Fruit fly (Drosophila melanogaster) whole organism, embryonic: ENCODE results near the gene fred.

Source experiments
- Abd-B ChIP-seq: fragments of 200-800 bp; sonication (Bioruptor generic); optimal IDR thresholded peaks from 2 replicates; lab custom pipeline; 2018; ENCODE audit warnings: missing biosample characterization, mild to moderate bottlenecking, missing genetic modification characterization, moderate library complexity
- Adf1 ChIP-seq: fragments of 200-800 bp; sonication (Bioruptor generic); IDR thresholded peaks from 2 replicates; pipeline ENCODE4 v1.3.6; 2022; ENCODE audit warnings: missing biosample characterization, missing genetic modification characterization
- CG11560 ChIP-seq: fragments of 200-800 bp; sonication (Bioruptor generic); IDR thresholded peaks from 3 replicates; pipeline ENCODE4 v1.3.6; 2022; ENCODE audit warnings: missing biosample characterization, missing genetic modification characterization
- CG12104 ChIP-seq: fragments of 200-800 bp; sonication (Bioruptor generic); optimal IDR thresholded peaks from 3 replicates; lab custom pipeline; 2016; ENCODE audit warnings: missing biosample characterization, missing genetic modification characterization
- CG12942 ChIP-seq: fragments of 200-800 bp; sonication (Bioruptor generic); optimal IDR thresholded peaks from 3 replicates; lab custom pipeline; 2016; ENCODE audit warnings: missing biosample characterization, missing genetic modification characterization
- CG13123 ChIP-seq: fragments of 200-800 bp; sonication (Bioruptor generic); optimal IDR thresholded peaks from 2 replicates; lab custom pipeline; 2016; ENCODE audit warnings: missing biosample characterization, missing genetic modification characterization
- CG14710 ChIP-seq: fragments of 200-800 bp; sonication (Bioruptor generic); optimal IDR thresholded peaks from 3 replicates; lab custom pipeline; 2019; ENCODE audit warnings: missing biosample characterization, mild to moderate bottlenecking, missing genetic modification characterization, moderate library complexity
- CG1603 ChIP-seq: fragments of 200-800 bp; sonication (Bioruptor generic); optimal IDR thresholded peaks from 2 replicates; lab custom pipeline; 2019; ENCODE audit warnings: missing biosample characterization, mild to moderate bottlenecking, missing genetic modification characterization, moderate library complexity
- CG17328 ChIP-seq: fragments of 200-800 bp; sonication (Bioruptor generic); IDR thresholded peaks from 2 replicates; pipeline ENCODE4 v1.3.6; 2022; ENCODE audit warnings: missing biosample characterization, missing genetic modification characterization
- CG17912 ChIP-seq: fragments of 200-800 bp; sonication (Bioruptor generic); optimal IDR thresholded peaks from 2 replicates; lab custom pipeline; 2018; ENCODE audit warnings: missing biosample characterization, mild to moderate bottlenecking, missing genetic modification characterization
- CG18619 ChIP-seq: fragments of 200-800 bp; sonication (Bioruptor generic); optimal IDR thresholded peaks from 3 replicates; lab custom pipeline; 2017; ENCODE audit warnings: missing biosample characterization, mild to moderate bottlenecking, missing genetic modification characterization
- CG3065 ChIP-seq: fragments of 200-800 bp; sonication (Bioruptor generic); optimal IDR thresholded peaks from 2 replicates; lab custom pipeline; 2016; ENCODE audit warnings: missing biosample characterization, missing genetic modification characterization
- CG32772 ChIP-seq: fragments of 200-800 bp; sonication (Bioruptor generic); IDR thresholded peaks from 2 replicates; pipeline ENCODE4 v1.3.6; 2022; ENCODE audit warnings: missing biosample characterization, missing genetic modification characterization
- CG34422 ChIP-seq: fragments of 200-800 bp; sonication (Bioruptor generic); IDR thresholded peaks from 3 replicates; pipeline ENCODE4 v1.3.6; 2022; ENCODE audit warnings: missing biosample characterization, missing genetic modification characterization
- CG4360 ChIP-seq: fragments of 200-800 bp; sonication (Bioruptor generic); IDR thresholded peaks from 2 replicates; pipeline ENCODE4 v1.3.6; 2022; ENCODE audit warnings: missing biosample characterization, missing genetic modification characterization
- CG8281 ChIP-seq: fragments of 200-800 bp; sonication (Bioruptor generic); optimal IDR thresholded peaks from 2 replicates; lab custom pipeline; 2018; ENCODE audit warnings: missing biosample characterization, mild to moderate bottlenecking, missing genetic modification characterization, moderate library complexity
- CG8924 ChIP-seq: fragments of 200-800 bp; optimal IDR thresholded peaks from 3 replicates; lab custom pipeline; 2019; ENCODE audit warnings: missing biosample characterization, mild to moderate bottlenecking, missing genetic modification characterization, moderate library complexity
- CrebB ChIP-seq: fragments of 200-800 bp; sonication (Bioruptor generic); optimal IDR thresholded peaks from 3 replicates; lab custom pipeline; 2018; ENCODE audit warnings: missing biosample characterization, mild to moderate bottlenecking, missing genetic modification characterization
- Dip2 ChIP-seq: fragments of 200-800 bp; sonication (Bioruptor generic); IDR thresholded peaks from 2 replicates; pipeline ENCODE4 v1.3.6; 2022; ENCODE audit warnings: missing biosample characterization, missing genetic modification characterization
- Dip3 ChIP-seq: fragments of 200-800 bp; sonication (Bioruptor generic); optimal IDR thresholded peaks from 3 replicates; lab custom pipeline; 2016; ENCODE audit warnings: missing biosample characterization, missing genetic modification characterization
- Fer1 ChIP-seq: fragments of 200-800 bp; sonication (Bioruptor generic); optimal IDR thresholded peaks from 2 replicates; lab custom pipeline; 2017; ENCODE audit warnings: missing biosample characterization, mild to moderate bottlenecking, missing genetic modification characterization
- Fer3 ChIP-seq: fragments of 200-800 bp; sonication (Bioruptor generic); optimal IDR thresholded peaks from 2 replicates; lab custom pipeline; 2018; ENCODE audit warnings: missing biosample characterization, mild to moderate bottlenecking, missing genetic modification characterization, moderate library complexity
- Gsc ChIP-seq: fragments of 200-800 bp; sonication (Bioruptor generic); IDR thresholded peaks from 2 replicates; pipeline ENCODE4 v1.3.6; 2022; ENCODE audit warnings: missing biosample characterization, missing genetic modification characterization
- HmgD ChIP-seq: fragments of 200-800 bp; sonication (Bioruptor generic); optimal IDR thresholded peaks from 3 replicates; lab custom pipeline; 2016; ENCODE audit warnings: missing biosample characterization, missing genetic modification characterization
- MTF-1 ChIP-seq: fragments of 200-800 bp; sonication (Bioruptor generic); optimal IDR thresholded peaks from 2 replicates; lab custom pipeline; 2018; ENCODE audit warnings: missing biosample characterization, mild to moderate bottlenecking, missing genetic modification characterization, borderline replicate concordance
- Med ChIP-seq: fragments of 200-800 bp; sonication (Bioruptor generic); peaks from one replicate; lab custom pipeline; 2016; ENCODE audit warnings: missing biosample characterization, missing genetic modification characterization, mild to moderate bottlenecking, inconsistent platforms, moderate library complexity
- Tbp ChIP-seq: fragments of >200 bp; optimal IDR thresholded peaks from 2 replicates; lab custom pipeline; 2018; ENCODE audit warnings: missing biosample characterization, missing genetic modification characterization
- abd-A ChIP-seq: fragments of 200-800 bp; sonication (Bioruptor generic); optimal IDR thresholded peaks from 3 replicates; lab custom pipeline; 2019; ENCODE audit warnings: missing biosample characterization, mild to moderate bottlenecking, missing genetic modification characterization, moderate library complexity
- ash1 ChIP-seq: fragments of 200-800 bp; sonication (Bioruptor generic); optimal IDR thresholded peaks from 2 replicates; lab custom pipeline; 2018; ENCODE audit warnings: missing biosample characterization, mild to moderate bottlenecking, missing genetic modification characterization
- bbx ChIP-seq: fragments of 200-800 bp; sonication (Bioruptor generic); IDR thresholded peaks from 2 replicates; pipeline ENCODE4 v1.3.6; 2022; ENCODE audit warnings: missing biosample characterization, missing genetic modification characterization; ENCODE audit not compliant: partially characterized antibody
- bcd ChIP-seq: fragments of 200-800 bp; sonication (Bioruptor generic); optimal IDR thresholded peaks from 2 replicates; lab custom pipeline; 2017; ENCODE audit warnings: missing biosample characterization, mild to moderate bottlenecking, missing genetic modification characterization
- br ChIP-seq: fragments of >200 bp; optimal IDR thresholded peaks from 2 replicates; lab custom pipeline; 2017
- caup ChIP-seq: fragments of 200-800 bp; sonication (Bioruptor generic); optimal IDR thresholded peaks from 3 replicates; lab custom pipeline; 2017; ENCODE audit warnings: missing biosample characterization, mild to moderate bottlenecking, missing genetic modification characterization, moderate library complexity; ENCODE audit not compliant: severe bottlenecking
- ci ChIP-seq: fragments of 200-800 bp; sonication (Bioruptor generic); IDR thresholded peaks from 3 replicates; pipeline ENCODE4 v1.3.6; 2022; ENCODE audit warnings: missing biosample characterization, missing genetic modification characterization
- dm ChIP-seq: fragments of 200-800 bp; sonication (Bioruptor generic); optimal IDR thresholded peaks from 3 replicates; lab custom pipeline; 2016; ENCODE audit warnings: missing biosample characterization, missing genetic modification characterization
- dpn ChIP-seq, 2 experiments: fragments of 200-800 bp; sonication (Bioruptor generic); optimal IDR thresholded peaks; 3 replicates each; lab custom pipeline; 2016; ENCODE audit warnings: missing biosample characterization in 2 of 2, missing genetic modification characterization in 2 of 2
- eyg ChIP-seq: fragments of 200-800 bp; sonication (Bioruptor generic); optimal IDR thresholded peaks from 3 replicates; lab custom pipeline; 2016; ENCODE audit warnings: missing biosample characterization, missing genetic modification characterization
- kni ChIP-seq: fragments of 200-800 bp; sonication (Bioruptor generic); optimal IDR thresholded peaks from 3 replicates; lab custom pipeline; 2017; ENCODE audit warnings: mild to moderate bottlenecking, missing biosample characterization, missing genetic modification reagents, missing genetic modification characterization
- lab ChIP-seq: fragments of 200-800 bp; sonication (Bioruptor generic); optimal IDR thresholded peaks from 3 replicates; lab custom pipeline; 2017; ENCODE audit warnings: missing biosample characterization, missing genetic modification characterization, mild to moderate bottlenecking, moderate library complexity, missing genetic modification reagents
- lmd ChIP-seq: fragments of 200-800 bp; sonication (Bioruptor generic); IDR thresholded peaks from 2 replicates; pipeline ENCODE4 v1.3.6; 2022; ENCODE audit warnings: missing biosample characterization, missing genetic modification characterization
- mld ChIP-seq: fragments of 200-800 bp; sonication (Bioruptor generic); IDR thresholded peaks from 3 replicates; pipeline ENCODE4 v1.3.6; 2022; ENCODE audit warnings: missing biosample characterization, missing genetic modification characterization; ENCODE audit not compliant: partially characterized antibody
- nerfin-1 ChIP-seq: fragments of 200-800 bp; sonication (Bioruptor generic); optimal IDR thresholded peaks from 3 replicates; lab custom pipeline; 2019; ENCODE audit warnings: missing biosample characterization, mild to moderate bottlenecking, missing genetic modification characterization, moderate library complexity
- pros ChIP-seq: fragments of 200-800 bp; sonication (Bioruptor generic); optimal IDR thresholded peaks from 3 replicates; lab custom pipeline; 2019; ENCODE audit warnings: missing biosample characterization, mild to moderate bottlenecking, missing genetic modification characterization, moderate library complexity
- row ChIP-seq: fragments of 200-800 bp; sonication (Bioruptor generic); IDR thresholded peaks from 3 replicates; pipeline ENCODE4 v1.3.6; 2022; ENCODE audit warnings: missing biosample characterization, missing genetic modification characterization
- tgo ChIP-seq: fragments of 200-800 bp; sonication (Bioruptor generic); IDR thresholded peaks from 3 replicates; pipeline ENCODE4 v1.3.6; 2022; ENCODE audit warnings: missing biosample characterization, missing genetic modification characterization
- toy ChIP-seq: fragments of 200-800 bp; sonication (Bioruptor generic); IDR thresholded peaks from 2 replicates; pipeline ENCODE4 v1.3.6; 2022; ENCODE audit warnings: missing biosample characterization, missing genetic modification characterization
- unc-4 ChIP-seq: fragments of 200-800 bp; sonication (Bioruptor generic); IDR thresholded peaks from 2 replicates; pipeline ENCODE4 v1.3.6; 2022; ENCODE audit warnings: missing biosample characterization, missing genetic modification characterization; ENCODE audit not compliant: partially characterized antibody
- usp ChIP-seq: fragments of >200 bp; optimal IDR thresholded peaks from 2 replicates; lab custom pipeline; 2017; ENCODE audit warnings: missing biosample characterization, missing genetic modification characterization
- zfh1 ChIP-seq: fragments of 200-800 bp; sonication (Bioruptor generic); IDR thresholded peaks from 3 replicates; pipeline ENCODE4 v1.3.6; 2022; ENCODE audit warnings: missing biosample characterization, missing genetic modification characterization

The fred gene

dm6 chr2L:4025077-4025476 is 33.6 kb upstream of the fred start:
- no peak for TF ChIP-seq CG11560 (tag; lab: Robert Waterston, UW)
- 0 out of 3 replicates have a peak, but pooled peaks have one; percentile 7 for TF ChIP-seq ci (GFP tag; lab: Robert Waterston, UW)
- no peak for TF ChIP-seq CG8281 (tag; lab: Kevin White, UChicago)
- 0 out of 3 replicates have a peak, but pooled peaks have one; percentile 10 for TF ChIP-seq zfh1 (GFP tag; lab: Robert Waterston, UW)
- TF ChIP-seq Abd-B (GFP tag; lab: Kevin White, UChicago): no peak
- TF ChIP-seq, all 482 proteins: peak for 2

DNA sequence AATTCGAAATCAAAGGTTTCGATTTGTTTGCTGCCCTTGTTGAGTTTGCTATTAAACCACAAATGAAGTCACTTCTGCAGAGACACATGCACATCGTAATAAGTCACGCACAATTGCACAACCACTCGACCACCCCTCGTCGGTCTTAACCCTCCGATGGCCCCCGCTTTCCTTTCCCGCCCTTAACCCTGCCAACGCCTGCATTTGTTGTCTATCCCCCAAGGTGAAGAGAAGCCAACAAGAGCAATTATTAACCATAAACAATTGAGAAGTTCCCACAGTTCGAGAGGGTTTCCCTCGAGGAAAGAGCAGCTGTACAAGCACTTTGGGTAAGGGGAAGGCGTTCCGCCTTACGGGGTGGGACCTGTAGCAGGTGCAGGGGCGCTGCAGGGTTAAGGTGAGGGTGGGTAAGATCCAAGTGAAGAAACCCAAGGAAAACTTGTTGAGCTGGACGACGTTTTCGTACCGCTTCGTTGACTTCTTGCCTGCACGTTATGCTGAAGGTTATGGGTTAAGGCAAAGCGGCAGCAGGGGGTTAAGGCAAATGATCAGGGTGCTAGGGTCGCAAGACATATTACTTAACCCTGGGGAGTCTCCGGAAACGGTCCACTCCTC is 31.9 kb upstream of the fred start:
- no peak for TF ChIP-seq CG4360 (GFP tag; lab: Robert Waterston, UW)
- TF ChIP-seq dm: no peak
- no peak for TF ChIP-seq Tbp (GFP tag; lab: Kevin White, UChicago)
- TF ChIP-seq nerfin-1 (tag; lab: Kevin White, UChicago): peak; percentile 16
- no peak for TF ChIP-seq CG14710
- no peak for TF ChIP-seq MTF-1 (GFP tag; lab: Kevin White, UChicago)
- TF ChIP-seq CG1603 (tag; lab: Kevin White, UChicago): no peak
- peak; percentile 25 for TF ChIP-seq Fer1 (GFP tag; lab: Kevin White, UChicago)
- no peak for TF ChIP-seq CrebB
- TF ChIP-seq mld (GFP tag; lab: Robert Waterston, UW): 0 out of 3 replicates have a peak, but pooled peaks have one; percentile 40
- no peak for TF ChIP-seq unc-4 (GFP tag; lab: Robert Waterston, UW)
- TF ChIP-seq CG12942 (GFP tag; lab: Kevin White, UChicago): no peak
- no peak for TF ChIP-seq caup (GFP tag; lab: Kevin White, UChicago)
- no peak for TF ChIP-seq bcd (GFP tag; lab: Kevin White, UChicago)
- TF ChIP-seq tgo (GFP tag; lab: Robert Waterston, UW): no peak
- TF ChIP-seq usp: no peak
- TF ChIP-seq eyg (GFP tag; lab: Kevin White, UChicago): no peak
- TF ChIP-seq Med (GFP tag; lab: Kevin White, UChicago): peak; percentile 24
- no peak for TF ChIP-seq Adf1 (GFP tag; lab: Robert Waterston, UW)
- TF ChIP-seq CG13123 (GFP tag; lab: Kevin White, UChicago): no peak
- TF ChIP-seq CG18619 (GFP tag; lab: Kevin White, UChicago): no peak
- TF ChIP-seq Gsc: no peak
- TF ChIP-seq Dip2 (GFP tag; lab: Robert Waterston, UW): no peak
- no peak for TF ChIP-seq br (lab: Kevin White, UChicago)
- TF ChIP-seq ash1 (GFP tag; lab: Kevin White, UChicago): no peak
- TF ChIP-seq Dip3: no peak
- TF ChIP-seq CG17328 (GFP tag; lab: Robert Waterston, UW): no peak
- no peak for TF ChIP-seq HmgD
- TF ChIP-seq kni (GFP tag; lab: Kevin White, UChicago): peak; percentile 45
- TF ChIP-seq CG32772 (GFP tag; lab: Robert Waterston, UW): no peak
- TF ChIP-seq CG34422 (GFP tag; lab: Robert Waterston, UW): no peak
- no peak for TF ChIP-seq dpn (GFP tag; optimal IDR thresholded peaks at IDR 0.05; lab: Kevin White, UChicago)
- TF ChIP-seq Fer3: no peak
- TF ChIP-seq row (GFP tag; lab: Robert Waterston, UW): no peak
- TF ChIP-seq lab: no peak
- no peak for TF ChIP-seq lmd (GFP tag; lab: Robert Waterston, UW)
- peak; percentile 30; the same call in 1 of the 2 replicates for TF ChIP-seq bbx (GFP tag; lab: Robert Waterston, UW)
- no peak for TF ChIP-seq CG8924 (tag; lab: Kevin White, UChicago)
- TF ChIP-seq toy (GFP tag; lab: Robert Waterston, UW): no peak
- TF ChIP-seq CG17912 (GFP tag; lab: Kevin White, UChicago): no peak
- TF ChIP-seq CG3065 (GFP tag; lab: Kevin White, UChicago): no peak
- peak; percentile 38 for TF ChIP-seq abd-A (tag; lab: Kevin White, UChicago)
- peak; percentile 98 for TF ChIP-seq pros (GFP tag; lab: Kevin White, UChicago)
- no peak for TF ChIP-seq CG12104 (GFP tag; lab: Kevin White, UChicago)
- TF ChIP-seq zfh1 (GFP tag; lab: Robert Waterston, UW): no peak
